Worm (Caenorhabditis elegans) whole organism, L2 larva: ENCODE measurements around the gene Y22D7AL.15.

Source experiments
- C34F6.9 ChIP-seq: fragments of 150-350 bp; optimal IDR thresholded peaks from 2 replicates; lab custom pipeline; 2014; ENCODE audit warnings: missing biosample characterization, missing genetic modification characterization
- F13H6.1 ChIP-seq: sonication (generic microtip); optimal IDR thresholded peaks from 2 replicates; lab custom pipeline; 2016; ENCODE audit warnings: missing genetic modification characterization, missing compliant biosample characterization
- R02D3.7 ChIP-seq: fragments of 150-350 bp; optimal IDR thresholded peaks from 2 replicates; lab custom pipeline; 2014; ENCODE audit warnings: missing biosample characterization, missing genetic modification characterization
- Y55F3AM.14 ChIP-seq: fragments of 200-800 bp; sonication (Bioruptor generic); optimal IDR thresholded peaks from 2 replicates; lab custom pipeline; 2018; ENCODE audit warnings: mild to moderate bottlenecking, missing genetic modification characterization, missing compliant biosample characterization
- ZK546.5 ChIP-seq: sonication (generic microtip); optimal IDR thresholded peaks from 2 replicates; lab custom pipeline; 2017; ENCODE audit warnings: missing biosample characterization, missing genetic modification characterization
- aly-2 ChIP-seq: fragments of 150-350 bp; optimal IDR thresholded peaks from 2 replicates; lab custom pipeline; 2014; ENCODE audit warnings: missing biosample characterization, missing genetic modification characterization
- ama-1 ChIP-seq: fragments of 150-350 bp; optimal IDR thresholded peaks from 2 replicates; lab custom pipeline; 2018; ENCODE audit warnings: inconsistent platforms
- blmp-1 ChIP-seq: sonication (generic microtip); optimal IDR thresholded peaks from 2 replicates; lab custom pipeline; 2017; ENCODE audit warnings: missing genetic modification characterization, mild to moderate bottlenecking, missing compliant biosample characterization, antibody characterized with exemption, moderate library complexity; ENCODE audit not compliant: insufficient read depth
- ceh-16 ChIP-seq: fragments of 150-350 bp; optimal IDR thresholded peaks from 2 replicates; lab custom pipeline; 2014; ENCODE audit warnings: missing biosample characterization, missing genetic modification characterization
- ceh-82 ChIP-seq: fragments of 150-350 bp; optimal IDR thresholded peaks from 2 replicates; lab custom pipeline; 2014; ENCODE audit warnings: missing biosample characterization, missing genetic modification characterization
- crh-2 ChIP-seq: sonication (generic microtip); optimal IDR thresholded peaks from 2 replicates; lab custom pipeline; 2017; ENCODE audit warnings: missing biosample characterization, missing genetic modification characterization
- dmd-4 ChIP-seq: sonication (generic microtip); optimal IDR thresholded peaks from 2 replicates; lab custom pipeline; 2017; ENCODE audit warnings: missing biosample characterization, missing genetic modification characterization
- egl-27 ChIP-seq: sonication (generic microtip); optimal IDR thresholded peaks from 3 replicates; lab custom pipeline; 2017; ENCODE audit warnings: missing biosample characterization, missing genetic modification reagents, missing genetic modification characterization
- elt-3 ChIP-seq: sonication (generic microtip); optimal IDR thresholded peaks from 2 replicates; lab custom pipeline; 2017; ENCODE audit warnings: missing biosample characterization, missing genetic modification characterization
- gmeb-1 ChIP-seq: fragments of 150-350 bp; optimal IDR thresholded peaks from 2 replicates; lab custom pipeline; 2014; ENCODE audit warnings: missing biosample characterization, missing genetic modification characterization
- lin-11 ChIP-seq: fragments of 150-350 bp; sonication (generic microtip); optimal IDR thresholded peaks from 2 replicates; lab custom pipeline; 2014; ENCODE audit warnings: missing biosample characterization, missing genetic modification characterization, inconsistent platforms, mixed read lengths
- lin-39 ChIP-seq: fragments of 150-350 bp; optimal IDR thresholded peaks from 2 replicates; lab custom pipeline; 2014; ENCODE audit warnings: missing biosample characterization, missing genetic modification reagents, missing genetic modification characterization
- lsy-2 ChIP-seq, 2 experiments: fragments of 150-350 bp in 1 of 2; sonication (generic microtip) in 1 of 2; optimal IDR thresholded peaks; 2 replicates each; lab custom pipeline; 2014 to 2017; ENCODE audit warnings: missing biosample characterization in 2 of 2, missing genetic modification characterization in 2 of 2
- mab-5 ChIP-seq: fragments of 150-350 bp; optimal IDR thresholded peaks from 2 replicates; lab custom pipeline; 2014; ENCODE audit warnings: missing biosample characterization, missing genetic modification characterization
- mbf-1 ChIP-seq: sonication (generic microtip); optimal IDR thresholded peaks from 2 replicates; lab custom pipeline; 2017; ENCODE audit warnings: missing biosample characterization, missing genetic modification characterization
- nhr-10 ChIP-seq: sonication (generic microtip); optimal IDR thresholded peaks from 2 replicates; lab custom pipeline; 2017; ENCODE audit warnings: missing biosample characterization, missing genetic modification characterization
- nhr-11 ChIP-seq: fragments of 150-350 bp; optimal IDR thresholded peaks from 2 replicates; lab custom pipeline; 2014; ENCODE audit warnings: missing biosample characterization, missing genetic modification characterization
- nhr-12 ChIP-seq: fragments of 150-350 bp; optimal IDR thresholded peaks from 2 replicates; lab custom pipeline; 2014; ENCODE audit warnings: missing biosample characterization, missing genetic modification characterization
- nhr-129 ChIP-seq: fragments of 150-350 bp; optimal IDR thresholded peaks from 2 replicates; lab custom pipeline; 2014; ENCODE audit warnings: missing biosample characterization, missing genetic modification characterization
- nhr-23 ChIP-seq: fragments of 150-350 bp; optimal IDR thresholded peaks from 2 replicates; lab custom pipeline; 2014; ENCODE audit warnings: missing biosample characterization, missing genetic modification reagents, missing genetic modification characterization
- nhr-237 ChIP-seq: fragments of 150-350 bp; optimal IDR thresholded peaks from 2 replicates; lab custom pipeline; 2014; ENCODE audit warnings: missing biosample characterization, missing genetic modification characterization
- nhr-6 ChIP-seq: fragments of 150-350 bp; optimal IDR thresholded peaks from 2 replicates; lab custom pipeline; 2014; ENCODE audit warnings: missing biosample characterization, missing genetic modification characterization
- peb-1 ChIP-seq: fragments of 150-350 bp; optimal IDR thresholded peaks from 2 replicates; lab custom pipeline; 2014; ENCODE audit warnings: missing biosample characterization, missing genetic modification characterization
- sem-4 ChIP-seq: fragments of 150-350 bp; optimal IDR thresholded peaks from 2 replicates; lab custom pipeline; 2014; ENCODE audit warnings: missing biosample characterization, missing genetic modification reagents, missing genetic modification characterization
- skn-1 ChIP-seq: sonication (generic microtip); optimal IDR thresholded peaks from 2 replicates; lab custom pipeline; 2017; ENCODE audit warnings: missing biosample characterization, missing genetic modification characterization
- sma-3 ChIP-seq: sonication (generic microtip); optimal IDR thresholded peaks from 2 replicates; lab custom pipeline; 2016; ENCODE audit warnings: missing genetic modification reagents, missing genetic modification characterization, missing compliant biosample characterization
- sma-9 ChIP-seq, 2 experiments: fragments of 150-350 bp in 1 of 2; sonication (generic microtip) in 1 of 2; optimal IDR thresholded peaks; 2 replicates each; lab custom pipeline; 2014 to 2016; ENCODE audit warnings: missing genetic modification characterization in 2 of 2, mild to moderate bottlenecking in 1 of 2, missing biosample characterization in 1 of 2, missing compliant biosample characterization in 1 of 2, missing genetic modification reagents in 1 of 2, moderate library complexity in 1 of 2
- snpc-4 ChIP-seq: fragments of 150-350 bp; optimal IDR thresholded peaks from 2 replicates; lab custom pipeline; 2014; ENCODE audit warnings: missing biosample characterization, missing genetic modification characterization
- unc-39 ChIP-seq: fragments of 150-350 bp; optimal IDR thresholded peaks from 2 replicates; lab custom pipeline; 2014; ENCODE audit warnings: missing biosample characterization, missing genetic modification characterization
- unc-55 ChIP-seq: fragments of 150-350 bp; sonication (generic microtip); optimal IDR thresholded peaks from 3 replicates; lab custom pipeline; 2014; ENCODE audit warnings: missing biosample characterization, missing genetic modification reagents, missing genetic modification characterization
- zag-1 ChIP-seq: fragments of 150-350 bp; optimal IDR thresholded peaks from 2 replicates; lab custom pipeline; 2014; ENCODE audit warnings: missing biosample characterization, missing genetic modification characterization
- ztf-4 ChIP-seq: fragments of 150-350 bp; optimal IDR thresholded peaks from 2 replicates; lab custom pipeline; 2014; ENCODE audit warnings: missing biosample characterization, missing genetic modification characterization

Y22D7AL.15 gene

ce11 chrIII:1680996-1681395 is 21.3 kb upstream of the Y22D7AL.15 start (continued):
- TF ChIP-seq unc-55 (peak; percentile 65), nhr-10 (tag; lab: Kevin White, UChicago) (no peak)
- TF ChIP-seq, all 48 proteins: peak for 19

DNA sequence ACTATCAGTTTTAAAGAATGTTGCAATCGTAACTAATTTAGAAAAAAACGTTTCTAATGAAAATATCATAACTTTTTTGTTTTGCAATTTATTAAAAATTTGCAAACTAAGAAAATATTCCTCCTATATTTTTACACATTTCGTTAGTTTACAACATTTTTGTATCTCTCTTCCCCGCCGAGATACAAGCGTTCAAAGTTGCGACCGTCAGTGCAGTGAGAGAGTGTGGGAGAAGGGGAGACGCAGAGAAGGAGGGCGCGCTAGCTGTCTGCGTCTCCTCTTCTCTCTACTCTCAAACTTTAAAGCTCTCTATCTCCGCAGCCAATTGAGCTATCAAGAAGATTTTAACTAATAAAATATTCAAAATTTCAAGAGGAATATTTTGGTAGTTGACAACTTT is 20.7 kb upstream of the Y22D7AL.15 start:
- no peak for TF ChIP-seq unc-55
- TF ChIP-seq elt-3 (tag; lab: Kevin White, UChicago): no peak
- TF ChIP-seq nhr-237: no peak
- TF ChIP-seq mab-5 (tag; lab: Kevin White, UChicago): no peak
- TF ChIP-seq unc-39 (tag; lab: Kevin White, UChicago): no peak
- no peak for TF ChIP-seq Y55F3AM.14 (GFP tag; lab: Kevin White, UChicago)
- no peak for TF ChIP-seq gmeb-1 (tag; lab: Kevin White, UChicago)
- no peak for TF ChIP-seq snpc-4
- no peak for TF ChIP-seq lin-39
- no peak for TF ChIP-seq peb-1
- no peak for TF ChIP-seq sma-3 (GFP tag; lab: Kevin White, UChicago)
- no peak for TF ChIP-seq mbf-1
- TF ChIP-seq nhr-23 (tag; lab: Kevin White, UChicago): no peak

- no peak for TF ChIP-seq ztf-4 (tag; lab: Kevin White, UChicago)
- no peak for TF ChIP-seq ama-1 (lab: Kevin White, UChicago)
- peak; percentile 9 for TF ChIP-seq F13H6.1 (tag; lab: Kevin White, UChicago)
- TF ChIP-seq egl-27 (tag; lab: Kevin White, UChicago): no peak
These were observed 19.0 kb upstream of the Y22D7AL.15 start for ce11 chrIII:1678671-1679070.

- TF ChIP-seq lin-39: no peak
- TF ChIP-seq sem-4 (tag; lab: Kevin White, UChicago): no peak
- no peak for TF ChIP-seq skn-1
These were observed 16.9 kb upstream of the Y22D7AL.15 start, which contains the start of gene Y22D7AR.6 for ce11 chrIII:1676588-1676987. Gene Y22D7AR.6 (minus strand): TSS chrIII:1676721.

DNA sequence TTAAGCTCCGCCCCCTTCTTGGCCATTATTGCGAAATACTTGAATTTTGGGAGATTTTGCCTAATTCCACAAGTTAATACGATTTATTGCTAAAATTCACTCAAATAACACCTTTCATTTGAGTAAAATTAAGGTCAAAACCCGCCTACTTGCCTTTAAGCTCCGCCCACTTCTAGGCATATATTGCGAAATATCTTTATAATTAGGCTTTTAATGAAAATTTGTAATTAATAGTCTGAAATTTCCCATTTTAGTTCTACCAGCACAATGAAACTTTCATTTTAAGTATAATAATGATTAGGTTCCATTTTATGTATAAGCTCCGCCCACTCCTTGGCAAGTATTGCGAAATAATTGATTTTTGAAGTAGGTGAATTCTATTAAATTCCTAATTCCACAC is 15.1 kb upstream of the Y22D7AL.15 start:
- TF ChIP-seq sma-9 (GFP tag; optimal IDR thresholded peaks at IDR 0.05; lab: Kevin White, UChicago): no peak
- no peak for TF ChIP-seq sma-9 (tag; optimal IDR thresholded peaks at IDR 0.05; lab: Kevin White, UChicago)
- TF ChIP-seq ZK546.5 (tag; lab: Kevin White, UChicago): no peak
- no peak for TF ChIP-seq peb-1
- TF ChIP-seq ceh-82 (tag; lab: Kevin White, UChicago): no peak
- TF ChIP-seq nhr-23 (tag; lab: Kevin White, UChicago): no peak
- no peak for TF ChIP-seq nhr-12
- TF ChIP-seq nhr-10 (tag; lab: Kevin White, UChicago): no peak
- no peak for TF ChIP-seq nhr-129 (tag; lab: Kevin White, UChicago)
- TF ChIP-seq F13H6.1 (tag; lab: Kevin White, UChicago): no peak
- no peak for TF ChIP-seq mbf-1
- TF ChIP-seq R02D3.7: no peak

ce11 chrIII:1673320-1673719 is 13.7 kb upstream of the Y22D7AL.15 start:
- TF ChIP-seq nhr-12 (no peak), lin-11 (tag; lab: Kevin White, UChicago) (no peak), ceh-82 (tag; lab: Kevin White, UChicago) (no peak), ZK546.5 (tag; lab: Kevin White, UChicago) (no peak), nhr-6 (no peak), dmd-4 (no peak), aly-2 (tag; lab: Kevin White, UChicago) (no peak), C34F6.9 (tag; lab: Kevin White, UChicago) (no peak), crh-2 (tag; lab: Kevin White, UChicago) (no peak), sem-4 (tag; lab: Kevin White, UChicago) (no peak), mab-5 (tag; lab: Kevin White, UChicago) (no peak), ama-1 (lab: Kevin White, UChicago) (no peak), blmp-1 (no peak), elt-3 (tag; lab: Kevin White, UChicago) (no peak), zag-1 (tag; lab: Kevin White, UChicago) (no peak), lsy-2 (tag; optimal IDR thresholded peaks at IDR 0.05; lab: Kevin White, UChicago) (no peak), F13H6.1 (tag; lab: Kevin White, UChicago) (no peak), nhr-11 (tag; lab: Kevin White, UChicago) (no peak), ceh-16 (no peak)
